Worm (Caenorhabditis elegans) whole organism, L4 larva: Measurements from ENCODE around the gene Y46G5A.20.

ENCODE experiments used
- D1046.2 ChIP-seq: fragments of 200-800 bp; sonication (Bioruptor generic); IDR thresholded peaks from 2 replicates; pipeline ENCODE4 v1.3.6; 2022; ENCODE audit warnings: missing genetic modification characterization, missing compliant biosample characterization
- F10B5.3 ChIP-seq: sonication (generic microtip); optimal IDR thresholded peaks from 2 replicates; lab custom pipeline; 2016; ENCODE audit warnings: mild to moderate bottlenecking, missing genetic modification characterization, missing compliant biosample characterization
- F26F4.8 ChIP-seq: fragments of 200-800 bp; sonication (Bioruptor generic); conservative IDR thresholded peaks from 2 replicates; pipeline ENCODE4 v1.3.6; 2022; ENCODE audit warnings: missing genetic modification characterization, missing compliant biosample characterization
- F37D6.2 ChIP-seq: sonication (generic microtip); optimal IDR thresholded peaks from 2 replicates; lab custom pipeline; 2016; ENCODE audit warnings: mild to moderate bottlenecking, missing genetic modification characterization, missing compliant biosample characterization
- F44E2.7 ChIP-seq: fragments of 200-800 bp; sonication (Bioruptor generic); IDR thresholded peaks from 2 replicates; pipeline ENCODE4 v2.1.2; 2022; ENCODE audit warnings: missing genetic modification characterization, missing compliant biosample characterization
- F49E8.2 ChIP-seq: sonication (generic microtip); optimal IDR thresholded peaks from 2 replicates; lab custom pipeline; 2016; ENCODE audit warnings: missing compliant biosample characterization, mild to moderate bottlenecking, missing genetic modification characterization, borderline replicate concordance
- T26A8.4 ChIP-seq: fragments of 200-800 bp; sonication (Bioruptor generic); IDR thresholded peaks from 2 replicates; pipeline ENCODE4 v1.3.6; 2022; ENCODE audit warnings: missing genetic modification characterization, missing compliant biosample characterization
- Y105C5A.15 ChIP-seq: fragments of 200-800 bp; sonication (Bioruptor generic); IDR thresholded peaks from 2 replicates; pipeline ENCODE4 v1.3.6; 2022; ENCODE audit warnings: missing genetic modification characterization, missing compliant biosample characterization
- aha-1 ChIP-seq: fragments of 150-350 bp; peaks from one replicate; lab custom pipeline; 2014; ENCODE audit warnings: missing biosample characterization, missing genetic modification characterization
- arid-1 ChIP-seq: fragments of 200-800 bp; sonication (Bioruptor generic); conservative IDR thresholded peaks from 2 replicates; pipeline ENCODE4 v1.3.6; 2022; ENCODE audit warnings: missing genetic modification reagents, missing genetic modification characterization, missing compliant biosample characterization
- ceh-20 ChIP-seq: fragments of 200-800 bp; sonication (Bioruptor generic); IDR thresholded peaks from 2 replicates; pipeline ENCODE4 v1.3.6; 2022; ENCODE audit warnings: missing genetic modification reagents, missing genetic modification characterization, missing compliant biosample characterization
- ceh-44 ChIP-seq: fragments of 200-800 bp; sonication (Bioruptor generic); IDR thresholded peaks from 2 replicates; pipeline ENCODE4 v1.3.6; 2022; ENCODE audit warnings: missing genetic modification reagents, missing genetic modification characterization, missing compliant biosample characterization
- ceh-62 ChIP-seq: sonication (generic microtip); optimal IDR thresholded peaks from 2 replicates; lab custom pipeline; 2017; ENCODE audit warnings: missing biosample characterization, missing genetic modification characterization
- ceh-82 ChIP-seq: sonication (generic microtip); optimal IDR thresholded peaks from 2 replicates; lab custom pipeline; 2017; ENCODE audit warnings: missing biosample characterization, missing genetic modification characterization
- ces-1 ChIP-seq: fragments of 150-350 bp; sonication (generic microtip); optimal IDR thresholded peaks from 4 replicates; lab custom pipeline; 2014; ENCODE audit warnings: missing biosample characterization, missing genetic modification reagents, missing genetic modification characterization
- cey-2 ChIP-seq: sonication (generic microtip); optimal IDR thresholded peaks from 3 replicates; lab custom pipeline; 2017; ENCODE audit warnings: missing genetic modification characterization, mild to moderate bottlenecking, missing compliant biosample characterization, antibody characterized with exemption, borderline replicate concordance; ENCODE audit not compliant: insufficient read depth
- ctbp-1 ChIP-seq: fragments of 200-800 bp; sonication (Bioruptor generic); IDR thresholded peaks from 2 replicates; pipeline ENCODE4 v1.3.6; 2022; ENCODE audit warnings: missing genetic modification reagents, missing genetic modification characterization, missing compliant biosample characterization
- daf-19 ChIP-seq: fragments of 200-800 bp; sonication (Bioruptor generic); conservative IDR thresholded peaks from 2 replicates; pipeline ENCODE4 v1.3.6; 2022; ENCODE audit warnings: missing genetic modification characterization, missing compliant biosample characterization
- dmd-6 ChIP-seq: fragments of 200-800 bp; sonication (Bioruptor generic); IDR thresholded peaks from 2 replicates; pipeline ENCODE4 v1.3.6; 2022; ENCODE audit warnings: missing genetic modification reagents, missing genetic modification characterization, missing compliant biosample characterization
- dpl-1 ChIP-seq: fragments of 150-350 bp; optimal IDR thresholded peaks from 2 replicates; lab custom pipeline; 2014; ENCODE audit warnings: missing biosample characterization, missing genetic modification reagents, missing genetic modification characterization
- duxl-1 ChIP-seq: sonication (generic microtip); optimal IDR thresholded peaks from 2 replicates; lab custom pipeline; 2016; ENCODE audit warnings: mild to moderate bottlenecking, missing genetic modification characterization, moderate library complexity, missing compliant biosample characterization; ENCODE audit not compliant: poor library complexity
- egl-43 ChIP-seq: fragments of 200-800 bp; sonication (Bioruptor generic); IDR thresholded peaks from 2 replicates; pipeline ENCODE4 v1.3.6; 2022; ENCODE audit warnings: missing genetic modification reagents, missing genetic modification characterization, missing compliant biosample characterization
- hif-1 ChIP-seq, 2 experiments: sonication (generic microtip); optimal IDR thresholded peaks; 2 replicates each; lab custom pipeline; 2016 to 2017; ENCODE audit warnings: missing compliant biosample characterization in 2 of 2, missing genetic modification characterization in 2 of 2, missing genetic modification reagents in 2 of 2, missing genotype in 2 of 2, mild to moderate bottlenecking in 1 of 2
- hlh-11 ChIP-seq: fragments of 200-800 bp; sonication (Bioruptor generic); optimal IDR thresholded peaks from 2 replicates; lab custom pipeline; 2018; ENCODE audit warnings: mild to moderate bottlenecking, missing genetic modification characterization, missing compliant biosample characterization
- hlh-30 ChIP-seq: sonication (generic microtip); optimal IDR thresholded peaks from 2 replicates; lab custom pipeline; 2017; ENCODE audit warnings: antibody characterized with exemption, mild to moderate bottlenecking, missing genetic modification characterization, missing compliant biosample characterization; ENCODE audit not compliant: insufficient read depth
- hmg-1.1 ChIP-seq: fragments of 200-800 bp; sonication (Bioruptor generic); IDR thresholded peaks from 2 replicates; pipeline ENCODE4 v1.3.6; 2022; ENCODE audit warnings: missing genetic modification reagents, missing genetic modification characterization, missing compliant biosample characterization
- jun-1 ChIP-seq: fragments of 150-350 bp; optimal IDR thresholded peaks from 2 replicates; lab custom pipeline; 2014; ENCODE audit warnings: missing biosample characterization, missing genetic modification reagents, missing genetic modification characterization
- lin-1 ChIP-seq: fragments of 200-800 bp; sonication (Bioruptor generic); IDR thresholded peaks from 2 replicates; pipeline ENCODE4 v1.3.6; 2022; ENCODE audit warnings: missing genetic modification reagents, missing genetic modification characterization, missing compliant biosample characterization
- lin-38 ChIP-seq: fragments of 200-800 bp; sonication (Bioruptor generic); IDR thresholded peaks from 2 replicates; pipeline ENCODE4 v1.3.6; 2022; ENCODE audit warnings: missing genetic modification reagents, missing genetic modification characterization, missing compliant biosample characterization
- madf-9 ChIP-seq: fragments of 200-800 bp; sonication (Bioruptor generic); conservative IDR thresholded peaks from 2 replicates; pipeline ENCODE4 v1.3.6; 2022; ENCODE audit warnings: missing genetic modification reagents, missing genetic modification characterization, missing compliant biosample characterization
- mdl-1 ChIP-seq, 2 experiments: fragments of 150-350 bp in 1 of 2; sonication (generic microtip) in 1 of 2; optimal IDR thresholded peaks; 2 replicates each; lab custom pipeline; 2014 to 2017; ENCODE audit warnings: missing biosample characterization in 2 of 2, missing genetic modification characterization in 2 of 2
- mep-1 ChIP-seq: fragments of 150-350 bp; sonication (generic microtip); optimal IDR thresholded peaks from 3 replicates; lab custom pipeline; 2014; ENCODE audit warnings: missing biosample characterization, missing genetic modification characterization
- mes-2 ChIP-seq: sonication (generic microtip); optimal IDR thresholded peaks from 2 replicates; lab custom pipeline; 2016; ENCODE audit warnings: missing genotype, mild to moderate bottlenecking, missing genetic modification characterization, missing compliant biosample characterization; ENCODE audit not compliant: poor library complexity, severe bottlenecking
- mxl-3 ChIP-seq: fragments of 200-800 bp; sonication (Bioruptor generic); optimal IDR thresholded peaks from 2 replicates; lab custom pipeline; 2018; ENCODE audit warnings: mild to moderate bottlenecking, missing genetic modification characterization, missing compliant biosample characterization
- nhr-11 ChIP-seq: fragments of 150-350 bp; optimal IDR thresholded peaks from 2 replicates; lab custom pipeline; 2014; ENCODE audit warnings: missing biosample characterization, missing genetic modification characterization
- nhr-111 ChIP-seq: fragments of 200-800 bp; sonication (Bioruptor generic); optimal IDR thresholded peaks from 2 replicates; lab custom pipeline; 2018; ENCODE audit warnings: mild to moderate bottlenecking, missing genetic modification characterization, missing compliant biosample characterization
- nhr-237 ChIP-seq: sonication (generic microtip); optimal IDR thresholded peaks from 2 replicates; lab custom pipeline; 2017; ENCODE audit warnings: missing biosample characterization, missing genetic modification characterization
- nhr-28 ChIP-seq: fragments of 150-350 bp; optimal IDR thresholded peaks from 2 replicates; lab custom pipeline; 2014; ENCODE audit warnings: missing biosample characterization, missing genetic modification characterization
- nhr-42 ChIP-seq: fragments of 200-800 bp; sonication (Bioruptor generic); IDR thresholded peaks from 2 replicates; pipeline ENCODE4 v1.3.6; 2022; ENCODE audit warnings: missing genetic modification characterization, missing compliant biosample characterization
- nhr-6 ChIP-seq: fragments of 150-350 bp; optimal IDR thresholded peaks from 2 replicates; lab custom pipeline; 2014; ENCODE audit warnings: missing biosample characterization, missing genetic modification characterization
- nhr-76 ChIP-seq: fragments of 150-350 bp; optimal IDR thresholded peaks from 2 replicates; lab custom pipeline; 2014; ENCODE audit warnings: missing biosample characterization, missing genetic modification characterization
- nhr-77 ChIP-seq: fragments of 150-350 bp; optimal IDR thresholded peaks from 2 replicates; lab custom pipeline; 2014; ENCODE audit warnings: missing biosample characterization, missing genetic modification characterization
- pha-4 ChIP-seq, 2 experiments: fragments of 150-350 bp in 1 of 2; fragments of 200-800 bp in 1 of 2; sonication (Bioruptor generic) in 1 of 2; IDR thresholded peaks in 1 of 2; optimal IDR thresholded peaks in 1 of 2; 2 replicates each; pipeline versions ENCODE4 v1.3.6 to Lab custom; 2014 to 2022; ENCODE audit warnings: missing genetic modification characterization in 2 of 2, missing genetic modification reagents in 2 of 2, missing biosample characterization in 1 of 2, missing compliant biosample characterization in 1 of 2
- php-3 ChIP-seq: fragments of 200-800 bp; sonication (Bioruptor generic); IDR thresholded peaks from 2 replicates; pipeline ENCODE4 v1.3.6; 2022; ENCODE audit warnings: missing genetic modification reagents, missing genetic modification characterization, missing compliant biosample characterization
- set-16 ChIP-seq: fragments of 200-800 bp; sonication (Bioruptor generic); IDR thresholded peaks from 2 replicates; pipeline ENCODE4 v1.3.6; 2022; ENCODE audit warnings: missing genetic modification reagents, missing genetic modification characterization, missing compliant biosample characterization
- snpc-1.2 ChIP-seq: fragments of 200-800 bp; sonication (Bioruptor generic); IDR thresholded peaks from 2 replicates; pipeline ENCODE4 v1.3.6; 2022; ENCODE audit warnings: missing genetic modification reagents, missing genetic modification characterization, missing compliant biosample characterization
- tra-1 ChIP-seq: fragments of 200-800 bp; sonication (Bioruptor generic); IDR thresholded peaks from 2 replicates; pipeline ENCODE4 v1.3.6; 2022; ENCODE audit warnings: missing genetic modification reagents, missing genetic modification characterization, missing compliant biosample characterization
- ztf-11 ChIP-seq: fragments of 150-350 bp; optimal IDR thresholded peaks from 2 replicates; lab custom pipeline; 2014; ENCODE audit warnings: missing biosample characterization, missing genetic modification characterization
- ztf-7 ChIP-seq: fragments of 150-350 bp; optimal IDR thresholded peaks from 2 replicates; lab custom pipeline; 2014; ENCODE audit warnings: missing biosample characterization, missing genetic modification characterization

Gene Y46G5A.20

DNA sequence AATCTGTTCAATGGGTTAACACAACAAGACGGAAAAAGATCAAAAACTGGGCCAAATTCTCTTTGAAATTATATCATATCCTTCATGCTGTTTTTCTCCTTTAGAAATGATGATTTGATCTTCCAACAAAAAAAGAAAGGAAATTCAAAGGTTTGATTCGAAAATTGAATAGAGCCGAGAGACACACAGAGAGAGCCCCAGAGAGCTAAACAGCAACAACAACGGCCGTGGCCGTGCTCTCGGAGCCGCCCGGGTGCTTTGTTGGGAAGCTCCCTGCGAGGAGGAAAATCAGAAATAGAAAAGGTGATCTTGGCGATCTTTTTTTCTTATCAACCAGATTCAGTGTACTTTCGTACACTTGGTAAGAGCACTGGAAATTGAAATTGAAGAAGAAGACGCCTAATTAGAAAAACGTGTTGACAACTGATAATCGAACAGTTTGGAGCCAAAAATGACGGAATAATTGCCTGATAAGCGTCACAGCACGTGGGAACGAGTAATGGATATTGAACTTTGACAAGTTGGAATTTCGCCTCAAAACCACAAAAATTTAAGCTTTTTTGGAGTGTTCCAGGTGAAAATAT is 13.5 kb upstream of the Y46G5A.20 start (continued):
- TF ChIP-seq nhr-77 (tag; lab: Kevin White, UChicago) (peak; percentile 32), ceh-82 (tag; lab: Kevin White, UChicago) (no peak), nhr-111 (GFP tag; lab: Kevin White, UChicago) (no peak), mep-1 (peak; percentile 11), php-3 (GFP tag; lab: Robert Waterston, UW) (peak; percentile 58; the same call in 1 of the 2 replicates), egl-43 (0 out of 2 replicates have a peak, but pooled peaks have one; percentile 46), nhr-6 (tag; lab: Kevin White, UChicago) (no peak), mdl-1 (tag; optimal IDR thresholded peaks at IDR 0.05; lab: Kevin White, UChicago) (peak in 1 of 2 experiments; percentile 65), F49E8.2 (tag; lab: Kevin White, UChicago) (no peak), D1046.2 (GFP tag; lab: Robert Waterston, UW) (no peak), nhr-42 (no peak), nhr-237 (tag; lab: Kevin White, UChicago) (no peak), ztf-11 (tag; lab: Kevin White, UChicago) (no peak), aha-1 (tag; lab: Kevin White, UChicago) (no peak), lin-38 (GFP tag; lab: Robert Waterston, UW) (0 out of 2 replicates have a peak, but pooled peaks have one; percentile 5), nhr-11 (tag; lab: Kevin White, UChicago) (no peak), nhr-76 (tag; lab: Kevin White, UChicago) (no peak), dpl-1 (no peak), jun-1 (no peak), F26F4.8 (GFP tag; lab: Robert Waterston, UW) (no peak), ceh-44 (GFP tag; lab: Robert Waterston, UW) (no peak), set-16 (GFP tag; lab: Robert Waterston, UW) (peak; percentile 50), snpc-1.2 (GFP tag; lab: Robert Waterston, UW) (peak; percentile 10; the same call in 1 of the 2 replicates), F10B5.3 (tag; lab: Kevin White, UChicago) (no peak), hmg-1.1 (GFP tag; lab: Robert Waterston, UW) (no peak; the same call in 1 of the 2 replicates), hif-1 (tag; optimal IDR thresholded peaks at IDR 0.05; lab: Kevin White, UChicago) (no peak), Y105C5A.15 (GFP tag; lab: Robert Waterston, UW) (no peak), dmd-6 (GFP tag; lab: Robert Waterston, UW) (peak; percentile 80), nhr-28 (tag; lab: Kevin White, UChicago) (peak; percentile 36), hlh-11 (peak; percentile 61), ceh-20 (no peak), mxl-3 (GFP tag; lab: Kevin White, UChicago) (peak; percentile 53), ceh-62 (tag; lab: Kevin White, UChicago) (no peak), hlh-30 (tag; lab: Kevin White, UChicago) (peak; percentile 9), cey-2 (no peak), T26A8.4 (GFP tag; lab: Robert Waterston, UW) (no peak), daf-19 (GFP tag; lab: Robert Waterston, UW) (no peak), arid-1 (0 out of 2 replicates have a peak, but pooled peaks have one; percentile 10), F44E2.7 (no peak), tra-1 (GFP tag; lab: Robert Waterston, UW) (0 out of 2 replicates have a peak, but pooled peaks have one; percentile 11), ces-1 (GFP tag; lab: Kevin White, UChicago) (no peak), F37D6.2 (tag; lab: Kevin White, UChicago) (no peak), duxl-1 (tag; lab: Kevin White, UChicago) (no peak), mes-2 (tag; lab: Kevin White, UChicago) (no peak), madf-9 (GFP tag; lab: Robert Waterston, UW) (no peak), ztf-7 (no peak), pha-4 (GFP tag; IDR thresholded peaks at IDR 0.05; lab: Robert Waterston, UW) (no peak), pha-4 (tag; optimal IDR thresholded peaks at IDR 0.05; lab: Kevin White, UChicago) (no peak), lin-1 (GFP tag; lab: Robert Waterston, UW) (0 out of 2 replicates have a peak, but pooled peaks have one; percentile 15), ctbp-1 (GFP tag; lab: Robert Waterston, UW) (no peak; the same call in 1 of the 2 replicates)
